Fruit fly (Drosophila melanogaster) Kc167 (cell line): Measurements from ENCODE around the gene msk.

Experiments used
- Myc ChIP-seq: fragments of >200 bp; optimal IDR thresholded peaks from 2 replicates; lab custom pipeline; 2017; ENCODE audit warnings: missing external identifiers
- Sin3A ChIP-seq: fragments of >200 bp; optimal IDR thresholded peaks from 2 replicates; lab custom pipeline; 2018; ENCODE audit warnings: missing external identifiers
- h ChIP-seq: fragments of >200 bp; optimal IDR thresholded peaks from 3 replicates; lab custom pipeline; 2018; ENCODE audit warnings: missing external identifiers
- insv ChIP-seq: fragments of >200 bp; optimal IDR thresholded peaks from 3 replicates; lab custom pipeline; 2018; ENCODE audit warnings: missing external identifiers
- ttk ChIP-seq: sonication (Bioruptor generic); optimal IDR thresholded peaks from 2 replicates; lab custom pipeline; 2017; ENCODE audit warnings: missing external identifiers

DNA sequence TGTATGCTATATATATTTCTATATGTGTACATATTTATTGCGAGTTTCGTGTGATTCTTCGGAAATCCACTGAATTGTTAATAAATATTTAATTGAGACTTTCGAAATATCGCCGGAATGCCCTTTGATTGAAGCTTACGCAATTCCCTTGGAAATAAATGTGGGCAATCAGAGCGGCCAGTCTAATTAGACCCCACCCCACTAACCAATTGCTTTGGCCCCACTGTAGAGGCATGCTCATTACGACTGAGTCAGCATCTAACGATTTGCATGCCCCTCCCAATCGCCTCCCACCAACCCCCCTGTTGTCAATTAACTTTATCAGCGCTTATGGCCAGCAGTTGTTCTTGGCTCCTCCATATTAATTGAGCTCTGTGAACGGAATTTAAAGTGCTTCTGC is 830 bp downstream of the msk start:
- TF ChIP-seq ttk (no peak), Sin3A (no peak), insv (lab: Kevin White, UChicago) (no peak), Myc (lab: Kevin White, UChicago) (no peak), h (lab: Kevin White, UChicago) (no peak)
